Worm (Caenorhabditis elegans) whole organism, L3 larva: ENCODE data around the gene Y39F10A.1.
A peak's percentile ranks its signal among the peaks of the same experiment; 100 is the strongest.

Source experiments
- ZK546.5 ChIP-seq: sonication (generic microtip); optimal IDR thresholded peaks from 2 replicates; lab custom pipeline; 2017; ENCODE audit warnings: missing biosample characterization, missing genetic modification characterization
- aly-2 ChIP-seq: fragments of 150-350 bp; optimal IDR thresholded peaks from 2 replicates; lab custom pipeline; 2014; ENCODE audit warnings: missing biosample characterization, missing genetic modification characterization
- ama-1 ChIP-seq: fragments of 150-350 bp; optimal IDR thresholded peaks from 2 replicates; lab custom pipeline; 2018
- ceh-16 ChIP-seq: sonication (generic microtip); optimal IDR thresholded peaks from 2 replicates; lab custom pipeline; 2017; ENCODE audit warnings: missing biosample characterization, missing genetic modification characterization
- ceh-82 ChIP-seq: fragments of 150-350 bp; optimal IDR thresholded peaks from 2 replicates; lab custom pipeline; 2014; ENCODE audit warnings: missing biosample characterization, missing genetic modification characterization
- ceh-9 ChIP-seq: sonication (generic microtip); optimal IDR thresholded peaks from 2 replicates; lab custom pipeline; 2018; ENCODE audit warnings: missing biosample characterization, missing genetic modification characterization
- daf-12 ChIP-seq: fragments of 150-350 bp; optimal IDR thresholded peaks from 2 replicates; lab custom pipeline; 2014; ENCODE audit warnings: missing biosample characterization, missing genetic modification reagents, missing genetic modification characterization
- egl-27 ChIP-seq: sonication (generic microtip); optimal IDR thresholded peaks from 4 replicates; lab custom pipeline; 2017; ENCODE audit warnings: missing biosample characterization, missing genetic modification reagents, missing genetic modification characterization
- egl-5 ChIP-seq: fragments of 150-350 bp; optimal IDR thresholded peaks from 2 replicates; lab custom pipeline; 2017; ENCODE audit warnings: missing biosample characterization, missing genetic modification reagents, missing genetic modification characterization, inconsistent platforms
- elt-1 ChIP-seq: fragments of 150-350 bp; optimal IDR thresholded peaks from 2 replicates; lab custom pipeline; 2014; ENCODE audit warnings: missing biosample characterization, missing genetic modification characterization
- elt-2 ChIP-seq: sonication (generic microtip); optimal IDR thresholded peaks from 2 replicates; lab custom pipeline; 2016; ENCODE audit warnings: missing genetic modification reagents, mild to moderate bottlenecking, missing genetic modification characterization, missing compliant biosample characterization
- eor-1 ChIP-seq, 2 experiments: fragments of 150-350 bp; optimal IDR thresholded peaks; 2 replicates each; lab custom pipeline; 2014 to 2018; ENCODE audit warnings: missing biosample characterization in 2 of 2, missing genetic modification characterization in 2 of 2
- fkh-10 ChIP-seq: sonication (generic microtip); optimal IDR thresholded peaks from 2 replicates; lab custom pipeline; 2017; ENCODE audit warnings: missing biosample characterization, missing genetic modification reagents, missing genetic modification characterization
- fkh-2 ChIP-seq: fragments of 150-350 bp; optimal IDR thresholded peaks from 2 replicates; lab custom pipeline; 2014; ENCODE audit warnings: missing biosample characterization, missing genetic modification reagents, missing genetic modification characterization
- fos-1 ChIP-seq: fragments of 150-350 bp; optimal IDR thresholded peaks from 2 replicates; lab custom pipeline; 2014; ENCODE audit warnings: missing biosample characterization, missing genetic modification characterization
- hmg-11 ChIP-seq: sonication (generic microtip); optimal IDR thresholded peaks from 2 replicates; lab custom pipeline; 2016; ENCODE audit warnings: missing genetic modification characterization, missing compliant biosample characterization
- jun-1 ChIP-seq: fragments of 150-350 bp; optimal IDR thresholded peaks from 2 replicates; lab custom pipeline; 2014; ENCODE audit warnings: missing biosample characterization, missing genetic modification reagents, missing genetic modification characterization
- lin-15B ChIP-seq: fragments of 150-350 bp; optimal IDR thresholded peaks from 2 replicates; lab custom pipeline; 2014; ENCODE audit warnings: missing biosample characterization, missing genetic modification characterization
- lin-39 ChIP-seq: fragments of 150-350 bp; optimal IDR thresholded peaks from 2 replicates; lab custom pipeline; 2018; ENCODE audit warnings: missing biosample characterization, missing genetic modification reagents, missing genetic modification characterization
- mdl-1 ChIP-seq: fragments of 150-350 bp; optimal IDR thresholded peaks from 2 replicates; lab custom pipeline; 2014; ENCODE audit warnings: missing biosample characterization, missing genetic modification characterization
- mml-1 ChIP-seq: fragments of 150-350 bp; sonication (generic microtip); optimal IDR thresholded peaks from 3 replicates; lab custom pipeline; 2014; ENCODE audit warnings: missing biosample characterization, missing genetic modification characterization
- nfya-1 ChIP-seq: sonication (generic microtip); optimal IDR thresholded peaks from 2 replicates; lab custom pipeline; 2017; ENCODE audit warnings: missing genetic modification characterization, mild to moderate bottlenecking, missing compliant biosample characterization, antibody characterized with exemption, moderate library complexity; ENCODE audit not compliant: insufficient read depth
- nhr-11 ChIP-seq: fragments of 150-350 bp; optimal IDR thresholded peaks from 2 replicates; lab custom pipeline; 2014; ENCODE audit warnings: missing biosample characterization, missing genetic modification characterization
- nhr-12 ChIP-seq: fragments of 150-350 bp; optimal IDR thresholded peaks from 2 replicates; lab custom pipeline; 2014; ENCODE audit warnings: missing biosample characterization, missing genetic modification characterization
- nhr-237 ChIP-seq: fragments of 150-350 bp; optimal IDR thresholded peaks from 2 replicates; lab custom pipeline; 2014; ENCODE audit warnings: missing biosample characterization, missing genetic modification characterization
- nhr-25 ChIP-seq: sonication (generic microtip); optimal IDR thresholded peaks from 2 replicates; lab custom pipeline; 2017; ENCODE audit warnings: missing biosample characterization, missing genetic modification characterization
- nhr-28 ChIP-seq: fragments of 150-350 bp; optimal IDR thresholded peaks from 2 replicates; lab custom pipeline; 2014; ENCODE audit warnings: missing biosample characterization, missing genetic modification characterization
- nhr-43 ChIP-seq: sonication (generic microtip); optimal IDR thresholded peaks from 2 replicates; lab custom pipeline; 2016; ENCODE audit warnings: mild to moderate bottlenecking, missing genetic modification characterization, missing compliant biosample characterization; ENCODE audit not compliant: poor library complexity, severe bottlenecking
- nhr-67 ChIP-seq: fragments of 150-350 bp; optimal IDR thresholded peaks from 2 replicates; lab custom pipeline; 2014; ENCODE audit warnings: missing biosample characterization, missing genetic modification characterization
- nhr-76 ChIP-seq: fragments of 150-350 bp; sonication (generic microtip); optimal IDR thresholded peaks from 5 replicates; lab custom pipeline; 2014; ENCODE audit warnings: missing biosample characterization, missing genetic modification characterization
- nhr-77 ChIP-seq: fragments of 150-350 bp; optimal IDR thresholded peaks from 2 replicates; lab custom pipeline; 2014; ENCODE audit warnings: missing biosample characterization, missing genetic modification characterization
- pha-4 ChIP-seq: fragments of 150-350 bp; optimal IDR thresholded peaks from 2 replicates; lab custom pipeline; 2014; ENCODE audit warnings: missing biosample characterization, missing genetic modification reagents, missing genetic modification characterization
- pqm-1 ChIP-seq: fragments of 150-350 bp; optimal IDR thresholded peaks from 2 replicates; lab custom pipeline; 2017; ENCODE audit warnings: missing biosample characterization, missing genetic modification characterization, inconsistent platforms
- sea-2 ChIP-seq: fragments of 150-350 bp; sonication (generic microtip); optimal IDR thresholded peaks from 4 replicates; lab custom pipeline; 2014; ENCODE audit warnings: missing biosample characterization, missing genetic modification reagents, missing genetic modification characterization
- skn-1 ChIP-seq: fragments of 150-350 bp; optimal IDR thresholded peaks from 2 replicates; lab custom pipeline; 2014; ENCODE audit warnings: missing biosample characterization, missing genetic modification characterization
- snpc-4 ChIP-seq: fragments of 150-350 bp; optimal IDR thresholded peaks from 2 replicates; lab custom pipeline; 2014; ENCODE audit warnings: missing biosample characterization, missing genetic modification characterization
- unc-62 ChIP-seq: fragments of 150-350 bp; sonication (generic microtip); optimal IDR thresholded peaks from 4 replicates; lab custom pipeline; 2014; ENCODE audit warnings: missing biosample characterization, missing genetic modification reagents, missing genetic modification characterization
- zag-1 ChIP-seq: fragments of 150-350 bp; optimal IDR thresholded peaks from 2 replicates; lab custom pipeline; 2014; ENCODE audit warnings: missing biosample characterization, missing genetic modification characterization
- ztf-4 ChIP-seq: fragments of 150-350 bp; optimal IDR thresholded peaks from 2 replicates; lab custom pipeline; 2014; ENCODE audit warnings: missing biosample characterization, missing genetic modification characterization

Gene Y39F10A.1

DNA sequence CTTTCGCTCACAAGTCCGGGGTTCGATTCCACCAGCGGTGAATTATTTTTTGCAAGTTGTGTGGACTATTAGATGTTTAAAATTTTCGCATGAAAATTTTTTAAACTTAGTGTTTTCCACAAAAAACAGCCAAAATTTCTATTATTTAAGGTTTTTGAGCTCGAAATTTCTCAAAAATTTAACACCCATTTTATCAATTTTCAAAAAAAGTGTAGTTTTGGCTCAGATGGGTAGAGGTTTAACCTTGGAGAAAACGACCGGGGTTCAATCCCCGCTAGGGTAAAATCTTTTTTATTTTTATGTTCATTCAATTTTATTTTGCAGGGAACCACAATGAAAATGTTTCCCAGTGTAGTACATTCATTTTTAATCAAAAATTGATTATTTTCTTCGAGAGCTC lies 5.9 kb upstream of the Y39F10A.1 start:
- TF ChIP-seq nhr-77 (tag; lab: Kevin White, UChicago): no peak
- no peak for TF ChIP-seq zag-1 (tag; lab: Kevin White, UChicago)
- no peak for TF ChIP-seq nhr-12 (tag; lab: Kevin White, UChicago)
- TF ChIP-seq nhr-11 (tag; lab: Kevin White, UChicago): no peak
- no peak for TF ChIP-seq ceh-82 (tag; lab: Kevin White, UChicago)
- no peak for TF ChIP-seq nfya-1
- TF ChIP-seq nhr-43: no peak
- no peak for TF ChIP-seq daf-12 (tag; lab: Kevin White, UChicago)
- no peak for TF ChIP-seq mml-1
- TF ChIP-seq ceh-16 (tag; lab: Kevin White, UChicago): no peak
- no peak for TF ChIP-seq elt-1 (tag; lab: Kevin White, UChicago)
- TF ChIP-seq nhr-28: no peak

DNA sequence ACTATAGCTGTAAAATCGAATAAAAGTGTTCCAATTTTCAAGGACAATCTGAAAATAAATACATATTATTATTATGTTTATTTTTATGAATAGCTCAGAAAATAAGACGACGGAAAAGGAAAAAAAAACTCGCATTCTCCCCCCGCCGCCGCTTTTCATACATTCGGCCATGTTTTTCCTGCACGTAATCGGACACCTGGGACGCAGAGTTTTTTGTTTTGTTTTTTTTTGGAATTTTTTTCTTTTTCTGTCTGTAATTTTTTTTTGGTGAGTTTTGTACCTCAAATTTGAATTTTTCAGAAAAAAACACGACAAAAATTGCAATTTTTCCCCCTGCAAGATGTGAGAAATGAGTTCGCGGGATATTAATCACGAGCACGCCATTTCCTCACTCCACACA lies 4.9 kb upstream of the Y39F10A.1 start, which contains the start of gene C08G5.6:
Gene C08G5.6, plus strand, starts transcription at position 301 of the 400 bp plus-strand sequence.
- TF ChIP-seq elt-2 (tag; lab: Kevin White, UChicago) (no peak), aly-2 (no peak), fos-1 (tag; lab: Kevin White, UChicago) (no peak), ztf-4 (tag; lab: Kevin White, UChicago) (no peak), pha-4 (no peak), nhr-28 (no peak), fkh-2 (tag; lab: Kevin White, UChicago) (no peak), ama-1 (lab: Kevin White, UChicago) (no peak), mdl-1 (tag; lab: Kevin White, UChicago) (no peak), ceh-9 (tag; lab: Kevin White, UChicago) (no peak), egl-5 (tag; lab: Kevin White, UChicago) (no peak), nhr-12 (tag; lab: Kevin White, UChicago) (no peak), nhr-67 (tag; lab: Kevin White, UChicago) (no peak)

DNA sequence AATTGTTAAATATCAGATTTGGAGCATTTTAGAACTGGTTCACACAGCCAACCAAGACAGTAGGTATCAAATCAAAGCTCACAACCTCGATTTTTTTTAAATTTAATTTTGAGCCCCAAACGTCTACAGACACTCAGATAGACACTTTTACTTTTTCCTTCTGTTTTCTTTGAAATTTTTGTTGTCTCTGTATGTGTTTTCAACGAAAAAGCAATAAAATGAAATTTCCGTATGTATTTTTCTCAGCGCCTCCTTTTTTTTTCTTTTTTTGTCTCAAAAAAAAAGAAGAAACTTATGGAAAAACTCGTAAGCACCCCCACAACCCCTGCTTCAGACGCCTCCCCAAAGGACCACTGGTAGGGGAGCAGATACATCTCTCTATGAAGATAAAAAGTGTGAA lies 1.3 kb upstream of the Y39F10A.1 start:
- TF ChIP-seq nhr-76 (tag; lab: Kevin White, UChicago): no peak
- TF ChIP-seq fkh-10: peak; percentile 61

DNA sequence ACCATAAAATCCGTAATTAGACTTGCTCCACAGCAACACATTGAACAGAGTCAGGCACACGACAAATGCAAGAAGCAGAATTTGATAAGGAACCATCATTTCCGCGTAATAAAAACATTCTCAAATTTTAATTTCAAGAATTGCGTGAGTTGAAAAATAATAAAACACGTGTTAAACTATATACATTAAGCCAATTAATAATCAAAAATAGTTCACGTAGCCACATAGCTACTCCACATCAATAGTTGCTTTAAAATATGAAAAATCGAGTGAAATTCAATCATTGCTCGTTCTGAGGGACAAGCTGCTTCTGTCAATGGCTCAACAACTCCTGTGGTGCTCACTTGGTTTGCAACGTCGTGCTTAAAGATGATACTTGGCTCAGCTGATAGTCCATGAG lies 7.8 kb downstream of the Y39F10A.1 start, which contains the start of gene Y39F10A.3:
Gene Y39F10A.3, minus strand, starts transcription at position 101 of the 400 bp plus-strand sequence.
- no peak for TF ChIP-seq jun-1 (tag; lab: Kevin White, UChicago)
- no peak for TF ChIP-seq sea-2 (GFP tag; lab: Kevin White, UChicago)
- TF ChIP-seq lin-39 (tag; lab: Kevin White, UChicago): no peak
- TF ChIP-seq eor-1 (tag; optimal IDR thresholded peaks at IDR 0.05; lab: Kevin White, UChicago): no peak
- TF ChIP-seq egl-27 (tag; lab: Kevin White, UChicago): no peak
- TF ChIP-seq nhr-12 (tag; lab: Kevin White, UChicago): no peak
- no peak for TF ChIP-seq nhr-237 (tag; lab: Kevin White, UChicago)
- no peak for TF ChIP-seq nhr-28
- TF ChIP-seq lin-15B (tag; lab: Kevin White, UChicago): no peak
- no peak for TF ChIP-seq nhr-11 (tag; lab: Kevin White, UChicago)
- no peak for TF ChIP-seq egl-5 (tag; lab: Kevin White, UChicago)
- TF ChIP-seq ama-1 (lab: Kevin White, UChicago): no peak
- no peak for TF ChIP-seq elt-2 (tag; lab: Kevin White, UChicago)
- no peak for TF ChIP-seq nhr-76 (tag; lab: Kevin White, UChicago)
- TF ChIP-seq nhr-25 (tag; lab: Kevin White, UChicago): no peak
- TF ChIP-seq snpc-4 (tag; lab: Kevin White, UChicago): no peak
- TF ChIP-seq mml-1: no peak
- TF ChIP-seq hmg-11 (tag; lab: Kevin White, UChicago): no peak
- TF ChIP-seq skn-1: no peak
- no peak for TF ChIP-seq ceh-82 (tag; lab: Kevin White, UChicago)

DNA sequence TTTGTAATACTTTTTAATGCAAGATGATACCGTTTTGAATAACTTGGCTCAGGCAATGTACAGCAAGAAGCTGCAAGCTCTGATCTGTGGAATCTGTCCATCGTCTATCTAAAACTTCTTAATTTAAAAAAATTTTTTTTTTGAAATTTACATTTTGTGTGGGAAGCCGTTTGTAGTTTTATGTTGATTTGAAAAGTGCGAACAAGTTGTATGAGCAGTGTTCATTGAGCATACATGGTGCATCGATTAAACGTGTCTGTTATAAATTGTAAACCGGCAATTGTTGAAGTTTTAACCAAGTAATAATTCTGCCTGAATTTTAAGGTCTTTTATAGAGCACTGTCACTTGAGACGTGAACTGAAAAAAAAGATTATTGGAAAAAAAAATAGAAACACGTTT lies 8.4 kb downstream of the Y39F10A.1 start, which contains the start of gene Y39F10A.6:
Gene Y39F10A.6, minus strand, starts transcription at position 101 of the 400 bp plus-strand sequence.
- TF ChIP-seq nhr-28 (no peak), skn-1 (no peak), ZK546.5 (no peak), nhr-76 (tag; lab: Kevin White, UChicago) (no peak), nhr-11 (tag; lab: Kevin White, UChicago) (no peak), ceh-9 (tag; lab: Kevin White, UChicago) (no peak), sea-2 (GFP tag; lab: Kevin White, UChicago) (no peak), pqm-1 (tag; lab: Kevin White, UChicago) (no peak), unc-62 (GFP tag; lab: Kevin White, UChicago) (no peak)
